Worm (Caenorhabditis elegans) whole organism, young adult: ENCODE data around the gene srw-71.

ENCODE experiments used
- D2030.7 ChIP-seq: fragments of 200-800 bp; sonication (Bioruptor generic); IDR thresholded peaks from 2 replicates; pipeline ENCODE4 v1.3.6; 2022; ENCODE audit warnings: missing genetic modification reagents, missing genetic modification characterization, missing compliant biosample characterization
- F23B12.7 ChIP-seq: sonication (generic microtip); optimal IDR thresholded peaks from 2 replicates; lab custom pipeline; 2017; ENCODE audit warnings: missing genetic modification characterization, mild to moderate bottlenecking, missing compliant biosample characterization, antibody characterized with exemption, moderate library complexity; ENCODE audit not compliant: insufficient read depth
- Y53G8AR.9 ChIP-seq: fragments of 200-800 bp; sonication (Bioruptor generic); conservative IDR thresholded peaks from 2 replicates; pipeline ENCODE4 v1.3.6; 2022; ENCODE audit warnings: missing genetic modification reagents, missing genetic modification characterization, missing compliant biosample characterization
- ama-1 ChIP-seq, 3 experiments: fragments of 150-350 bp in 1 of 3; sonication (generic microtip) in 2 of 3; optimal IDR thresholded peaks; 2 replicates each; lab custom pipeline; 2014 to 2018; ENCODE audit warnings: missing biosample characterization in 2 of 3, missing genetic modification characterization in 2 of 3, missing genetic modification reagents in 2 of 3
- attf-3 ChIP-seq: fragments of 200-800 bp; sonication (Bioruptor generic); conservative IDR thresholded peaks from 2 replicates; pipeline ENCODE4 v1.3.6; 2022; ENCODE audit warnings: missing genetic modification reagents, missing genetic modification characterization, missing compliant biosample characterization
- bed-2 ChIP-seq: fragments of 200-800 bp; sonication (Bioruptor generic); IDR thresholded peaks from 2 replicates; pipeline ENCODE4 v1.3.6; 2022; ENCODE audit warnings: missing genetic modification reagents, missing genetic modification characterization, missing compliant biosample characterization
- dpl-1 ChIP-seq: fragments of 150-350 bp; optimal IDR thresholded peaks from 2 replicates; lab custom pipeline; 2014; ENCODE audit warnings: missing biosample characterization, missing genetic modification reagents, missing genetic modification characterization
- nfya-2 ChIP-seq: fragments of 200-800 bp; sonication (Bioruptor generic); IDR thresholded peaks from 2 replicates; pipeline ENCODE4 v1.3.6; 2022; ENCODE audit warnings: missing genetic modification reagents, missing genetic modification characterization, missing compliant biosample characterization
- snpc-1.3 ChIP-seq: sonication (generic microtip); optimal IDR thresholded peaks from 2 replicates; lab custom pipeline; 2017; ENCODE audit warnings: missing genetic modification characterization, mild to moderate bottlenecking, missing compliant biosample characterization, antibody characterized with exemption, moderate library complexity, missing genotype, missing genetic modification reagents; ENCODE audit not compliant: insufficient read depth
- tbx-9 ChIP-seq: sonication (generic microtip); optimal IDR thresholded peaks from 2 replicates; lab custom pipeline; 2016; ENCODE audit warnings: borderline replicate concordance, missing genetic modification characterization, inconsistent platforms, missing compliant biosample characterization

DNA sequence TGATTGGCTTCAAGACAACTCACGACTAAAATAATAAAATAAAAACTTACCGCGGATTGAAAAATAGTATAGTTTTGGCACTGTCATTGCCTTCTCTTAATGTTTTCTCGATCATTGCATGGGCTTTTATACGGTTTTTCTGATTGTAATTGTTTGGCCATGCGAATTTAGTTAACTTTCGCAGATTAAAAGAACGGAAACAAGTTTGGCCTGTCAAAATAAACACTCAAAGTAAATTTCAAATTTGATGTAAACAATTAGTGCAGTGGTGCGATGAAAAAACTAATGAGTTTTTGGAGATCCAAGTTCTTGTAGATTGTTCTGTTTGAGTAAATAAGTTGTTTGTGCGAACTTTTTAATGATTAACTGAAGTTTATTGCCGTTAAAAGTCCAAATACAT is 31.7 kb downstream of the srw-71 start, which contains the start of gene gst-41:
- TF ChIP-seq dpl-1 (GFP tag; lab: Kevin White, UChicago), result no peak
- TF ChIP-seq Y53G8AR.9 (GFP tag; lab: Robert Waterston, UW), result no peak
- no peak for TF ChIP-seq D2030.7 (GFP tag; lab: Robert Waterston, UW)
- no peak for TF ChIP-seq tbx-9 (tag; lab: Kevin White, UChicago)
- no peak for TF ChIP-seq attf-3
- TF ChIP-seq F23B12.7, result no peak
- TF ChIP-seq ama-1 (optimal IDR thresholded peaks at IDR 0.05; lab: Kevin White, UChicago), result no peak
- no peak for TF ChIP-seq ama-1 (GFP tag; optimal IDR thresholded peaks at IDR 0.05; lab: Kevin White, UChicago)
- TF ChIP-seq snpc-1.3, result no peak
- TF ChIP-seq bed-2, result no peak
- TF ChIP-seq nfya-2, result no peak
